Worm (Caenorhabditis elegans) whole organism, L1 larva: ENCODE data around the gene Y82E9BR.18.
A peak's percentile ranks its signal among the peaks of the same experiment; 100 is the strongest.

Experiments
- Y116A8C.19 ChIP-seq: sonication (generic microtip); optimal IDR thresholded peaks from 2 replicates; lab custom pipeline; 2016; ENCODE audit warnings: missing compliant biosample characterization, missing genetic modification characterization, borderline replicate concordance
- alr-1 ChIP-seq: fragments of 200-800 bp; sonication (Bioruptor generic); optimal IDR thresholded peaks from 2 replicates; lab custom pipeline; 2018; ENCODE audit warnings: borderline replicate concordance, mild to moderate bottlenecking, missing genetic modification characterization, missing compliant biosample characterization
- ama-1 ChIP-seq: fragments of 150-350 bp; optimal IDR thresholded peaks from 2 replicates; lab custom pipeline; 2014
- ceh-63 ChIP-seq: fragments of 200-800 bp; sonication (Bioruptor generic); optimal IDR thresholded peaks from 2 replicates; lab custom pipeline; 2018; ENCODE audit warnings: mild to moderate bottlenecking, missing genetic modification characterization, missing compliant biosample characterization
- ceh-8 ChIP-seq: fragments of 200-800 bp; sonication (Bioruptor generic); optimal IDR thresholded peaks from 2 replicates; lab custom pipeline; 2018; ENCODE audit warnings: mild to moderate bottlenecking, missing genetic modification characterization, moderate library complexity, missing compliant biosample characterization
- ceh-90 ChIP-seq: sonication (generic microtip); optimal IDR thresholded peaks from 2 replicates; lab custom pipeline; 2016; ENCODE audit warnings: missing genetic modification characterization, missing compliant biosample characterization
- dpl-1 ChIP-seq, 3 experiments: fragments of 150-350 bp in 2 of 3; sonication (generic microtip) in 1 of 3; optimal IDR thresholded peaks; 2 replicates each; lab custom pipeline; 2014 to 2017; ENCODE audit warnings: missing biosample characterization in 3 of 3, missing genetic modification characterization in 3 of 3, missing genetic modification reagents in 3 of 3
- egl-13 ChIP-seq: sonication (generic microtip); optimal IDR thresholded peaks from 2 replicates; lab custom pipeline; 2016; ENCODE audit warnings: missing genotype, missing genetic modification reagents, missing genetic modification characterization, missing compliant biosample characterization
- elt-3 ChIP-seq, 6 experiments: fragments of 150-350 bp in 1 of 6; sonication (generic microtip); optimal IDR thresholded peaks; 2 replicates each; lab custom pipeline; 2017 to 2018; ENCODE audit warnings: missing biosample characterization in 6 of 6, missing genetic modification characterization in 6 of 6, inconsistent platforms in 1 of 6
- ets-5 ChIP-seq: fragments of 200-800 bp; sonication (Bioruptor generic); IDR thresholded peaks from 2 replicates; pipeline ENCODE4 v1.3.6; 2022; ENCODE audit warnings: missing genetic modification characterization, missing compliant biosample characterization
- fkh-8 ChIP-seq: sonication (generic microtip); optimal IDR thresholded peaks from 2 replicates; lab custom pipeline; 2016; ENCODE audit warnings: mild to moderate bottlenecking, missing genetic modification characterization, missing compliant biosample characterization
- hpl-2 ChIP-seq: fragments of 150-350 bp; optimal IDR thresholded peaks from 2 replicates; lab custom pipeline; 2014; ENCODE audit warnings: missing biosample characterization, missing genetic modification reagents, missing genetic modification characterization
- isw-1 ChIP-seq: fragments of 200-800 bp; sonication (Bioruptor generic); IDR thresholded peaks from 2 replicates; pipeline ENCODE4 v1.3.6; 2022; ENCODE audit warnings: missing genetic modification characterization, missing compliant biosample characterization
- lin-13 ChIP-seq: fragments of 150-350 bp; optimal IDR thresholded peaks from 2 replicates; lab custom pipeline; 2014; ENCODE audit warnings: missing biosample characterization, missing genetic modification reagents, missing genetic modification characterization
- lin-15B ChIP-seq: fragments of 150-350 bp; sonication (generic microtip); optimal IDR thresholded peaks from 3 replicates; lab custom pipeline; 2014; ENCODE audit warnings: missing biosample characterization, missing genetic modification characterization
- lsy-2 ChIP-seq, 2 experiments: fragments of 150-350 bp; optimal IDR thresholded peaks; 2 replicates each; lab custom pipeline; 2014; ENCODE audit warnings: missing biosample characterization in 2 of 2, missing genetic modification characterization in 2 of 2
- mab-9 ChIP-seq: fragments of 200-800 bp; sonication (Bioruptor generic); IDR thresholded peaks from 2 replicates; pipeline ENCODE4 v1.3.6; 2022; ENCODE audit warnings: missing genetic modification reagents, missing genetic modification characterization, missing compliant biosample characterization
- mep-1 ChIP-seq: fragments of 150-350 bp; optimal IDR thresholded peaks from 2 replicates; lab custom pipeline; 2014; ENCODE audit warnings: missing biosample characterization, missing genetic modification characterization
- nhr-19 ChIP-seq: fragments of 200-800 bp; sonication (Bioruptor generic); conservative IDR thresholded peaks from 2 replicates; pipeline ENCODE4 v1.3.6; 2022; ENCODE audit warnings: missing genetic modification characterization, missing compliant biosample characterization
- nhr-47 ChIP-seq: sonication (generic microtip); optimal IDR thresholded peaks from 2 replicates; lab custom pipeline; 2016; ENCODE audit warnings: mild to moderate bottlenecking, missing genetic modification characterization, moderate library complexity, missing compliant biosample characterization
- nhr-76 ChIP-seq: sonication (generic microtip); optimal IDR thresholded peaks from 2 replicates; lab custom pipeline; 2017; ENCODE audit warnings: missing biosample characterization, missing genetic modification characterization
- nhr-77 ChIP-seq: fragments of 150-350 bp; optimal IDR thresholded peaks from 2 replicates; lab custom pipeline; 2014; ENCODE audit warnings: missing biosample characterization, missing genetic modification characterization
- nhr-85 ChIP-seq: sonication (generic microtip); peaks from one replicate; lab custom pipeline; 2016; ENCODE audit warnings: missing genetic modification characterization, inconsistent platforms, missing compliant biosample characterization
- rnt-1 ChIP-seq: sonication (generic microtip); optimal IDR thresholded peaks from 2 replicates; lab custom pipeline; 2016; ENCODE audit warnings: mild to moderate bottlenecking, missing genetic modification characterization, moderate library complexity, missing compliant biosample characterization
- sptf-1 ChIP-seq: fragments of 150-350 bp; optimal IDR thresholded peaks from 2 replicates; lab custom pipeline; 2014; ENCODE audit warnings: missing biosample characterization, missing genetic modification characterization
- unc-130 ChIP-seq: fragments of 150-350 bp; optimal IDR thresholded peaks from 2 replicates; lab custom pipeline; 2017; ENCODE audit warnings: missing biosample characterization, missing genetic modification characterization, inconsistent platforms
- unc-62 ChIP-seq: fragments of 150-350 bp; optimal IDR thresholded peaks from 2 replicates; lab custom pipeline; 2014; ENCODE audit warnings: missing biosample characterization, missing genetic modification reagents, missing genetic modification characterization
- unc-86 ChIP-seq: sonication (generic microtip); optimal IDR thresholded peaks from 2 replicates; lab custom pipeline; 2016; ENCODE audit warnings: missing genetic modification characterization, missing compliant biosample characterization
- vab-15 ChIP-seq: sonication (generic microtip); optimal IDR thresholded peaks from 2 replicates; lab custom pipeline; 2017; ENCODE audit warnings: missing genotype, mild to moderate bottlenecking, missing genetic modification characterization, missing compliant biosample characterization
- zag-1 ChIP-seq: fragments of 150-350 bp; optimal IDR thresholded peaks from 2 replicates; lab custom pipeline; 2014; ENCODE audit warnings: missing biosample characterization, missing genetic modification characterization
- ztf-11 ChIP-seq, 2 experiments: sonication (generic microtip); optimal IDR thresholded peaks; 2 replicates each; lab custom pipeline; 2016 to 2017; ENCODE audit warnings: missing genetic modification characterization in 2 of 2, missing biosample characterization in 1 of 2, missing compliant biosample characterization in 1 of 2
- ztf-4 ChIP-seq: fragments of 150-350 bp; optimal IDR thresholded peaks from 2 replicates; lab custom pipeline; 2014; ENCODE audit warnings: missing biosample characterization, missing genetic modification characterization

Y82E9BR.18 gene

DNA sequence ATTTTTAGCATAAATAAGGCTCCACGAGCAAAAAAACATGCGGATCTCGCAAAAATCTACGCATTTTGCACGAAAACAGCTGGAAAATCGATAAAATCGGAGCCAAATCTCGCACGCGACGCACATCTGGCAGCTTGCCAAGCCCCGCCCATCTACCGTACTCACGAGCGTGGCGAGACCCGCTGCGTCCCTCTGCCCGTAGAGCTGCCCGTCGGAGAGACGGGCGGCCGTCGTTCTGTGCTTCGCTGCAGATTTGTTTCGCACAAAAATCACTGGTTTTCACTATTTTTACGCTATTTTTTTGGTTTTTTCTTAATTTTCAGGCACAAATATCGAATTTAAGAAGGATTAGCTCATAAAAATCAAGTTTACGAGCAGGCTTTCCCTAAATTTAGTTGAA, 64.6 kb downstream of the Y82E9BR.18 start (continued):
- TF ChIP-seq hpl-2 (GFP tag; lab: Kevin White, UChicago): peak; percentile 70
- peak; percentile 47 for TF ChIP-seq ztf-4 (tag; lab: Kevin White, UChicago)
- peak in 3 of 6 experiments; percentile 61 to 70 (median 69) for TF ChIP-seq elt-3 (tag; optimal IDR thresholded peaks at IDR 0.05; lab: Kevin White, UChicago)
- peak; percentile 33 for TF ChIP-seq vab-15 (tag; lab: Kevin White, UChicago)
- peak; percentile 79 for TF ChIP-seq nhr-77 (tag; lab: Kevin White, UChicago)
- no peak for TF ChIP-seq Y116A8C.19 (tag; lab: Kevin White, UChicago)
- TF ChIP-seq lin-13 (GFP tag; lab: Kevin White, UChicago): peak; percentile 97
- peak; percentile 89 for TF ChIP-seq isw-1
- TF ChIP-seq zag-1 (tag; lab: Kevin White, UChicago): no peak
- no peak for TF ChIP-seq ets-5 (GFP tag; lab: Robert Waterston, UW)
- TF ChIP-seq lsy-2 (tag; optimal IDR thresholded peaks at IDR 0.05; lab: Kevin White, UChicago): peak; percentile 99
- TF ChIP-seq ama-1: peak; percentile 80
- no peak for TF ChIP-seq ceh-63 (GFP tag; lab: Kevin White, UChicago)
- no peak for TF ChIP-seq ceh-90 (tag; lab: Kevin White, UChicago)
- peak; percentile 89 for TF ChIP-seq nhr-19
- TF ChIP-seq unc-130 (tag; lab: Kevin White, UChicago): peak; percentile 70
- TF ChIP-seq mab-9 (GFP tag; lab: Robert Waterston, UW): peak; percentile 79; the same call in 1 of the 2 replicates
- TF ChIP-seq fkh-8 (tag; lab: Kevin White, UChicago): peak; percentile 90
- peak; percentile 77 for TF ChIP-seq egl-13 (tag; lab: Kevin White, UChicago)
- TF ChIP-seq nhr-47 (tag; lab: Kevin White, UChicago): peak; percentile 93
- TF ChIP-seq dpl-1 (GFP tag; optimal IDR thresholded peaks at IDR 0.05; lab: Kevin White, UChicago): peak; percentile 65 to 79 (median 79)
- no peak for TF ChIP-seq nhr-76 (tag; lab: Kevin White, UChicago)
- no peak for TF ChIP-seq unc-62 (GFP tag; lab: Kevin White, UChicago)
- TF ChIP-seq ztf-11 (tag; optimal IDR thresholded peaks at IDR 0.05; lab: Kevin White, UChicago): peak in 1 of 2 experiments; percentile 73
- TF ChIP-seq unc-86 (tag; lab: Kevin White, UChicago): peak; percentile 83
- TF ChIP-seq mep-1 (tag; lab: Kevin White, UChicago): peak; percentile 66
- no peak for TF ChIP-seq sptf-1
- TF ChIP-seq ceh-8 (GFP tag; lab: Kevin White, UChicago): peak; percentile 12
- TF ChIP-seq alr-1 (tag; lab: Kevin White, UChicago): no peak
- peak; percentile 86 for TF ChIP-seq lin-15B
- TF ChIP-seq rnt-1 (tag; lab: Kevin White, UChicago): no peak
- peak; percentile 93 for TF ChIP-seq nhr-85 (tag; lab: Kevin White, UChicago)
- TF ChIP-seq, all 84 proteins: peak for 57
